Worm (Caenorhabditis elegans) whole organism, L2 larva: Measurements from ENCODE around the gene srbc-1.

Source experiments
- R02D3.7 ChIP-seq: fragments of 150-350 bp; optimal IDR thresholded peaks from 2 replicates; lab custom pipeline; 2014; ENCODE audit warnings: missing biosample characterization, missing genetic modification characterization
- aly-2 ChIP-seq: fragments of 150-350 bp; optimal IDR thresholded peaks from 2 replicates; lab custom pipeline; 2014; ENCODE audit warnings: missing biosample characterization, missing genetic modification characterization
- elt-3 ChIP-seq: sonication (generic microtip); optimal IDR thresholded peaks from 2 replicates; lab custom pipeline; 2017; ENCODE audit warnings: missing biosample characterization, missing genetic modification characterization
- nhr-11 ChIP-seq: fragments of 150-350 bp; optimal IDR thresholded peaks from 2 replicates; lab custom pipeline; 2014; ENCODE audit warnings: missing biosample characterization, missing genetic modification characterization
- nhr-12 ChIP-seq: fragments of 150-350 bp; optimal IDR thresholded peaks from 2 replicates; lab custom pipeline; 2014; ENCODE audit warnings: missing biosample characterization, missing genetic modification characterization
- snpc-4 ChIP-seq: fragments of 150-350 bp; optimal IDR thresholded peaks from 2 replicates; lab custom pipeline; 2014; ENCODE audit warnings: missing biosample characterization, missing genetic modification characterization
- unc-62 ChIP-seq: fragments of 150-350 bp; optimal IDR thresholded peaks from 2 replicates; lab custom pipeline; 2014; ENCODE audit warnings: missing biosample characterization, missing genetic modification reagents, missing genetic modification characterization

DNA sequence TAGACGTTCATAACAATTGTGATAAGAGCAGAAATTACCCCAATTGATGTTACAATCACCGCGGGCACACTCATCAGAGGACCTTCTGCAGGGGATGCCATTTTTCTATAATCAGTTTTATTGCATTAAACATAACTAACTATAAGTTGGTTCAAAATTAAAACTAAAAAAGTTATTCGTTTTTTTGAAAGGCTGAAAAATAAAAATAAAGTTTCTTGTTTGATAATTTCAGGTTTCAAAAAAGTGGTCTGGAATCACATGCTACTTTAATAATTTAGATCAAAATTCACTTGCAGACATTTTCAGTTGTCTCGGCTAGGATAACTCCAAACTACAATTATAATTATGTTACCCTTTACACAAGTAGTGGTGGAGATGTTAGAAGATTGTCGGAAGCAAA, at the start of gene srbc-1:
- TF ChIP-seq elt-3 = no peak
- no peak for TF ChIP-seq snpc-4 (tag; lab: Kevin White, UChicago)
- no peak for TF ChIP-seq aly-2
- TF ChIP-seq unc-62 (GFP tag; lab: Kevin White, UChicago) = no peak
- TF ChIP-seq nhr-12 (tag; lab: Kevin White, UChicago) = no peak
- TF ChIP-seq nhr-11 (tag; lab: Kevin White, UChicago) = no peak
- no peak for TF ChIP-seq R02D3.7
